Fruit fly (Drosophila melanogaster): Measurements from ENCODE around the gene Upf1.

DNA sequence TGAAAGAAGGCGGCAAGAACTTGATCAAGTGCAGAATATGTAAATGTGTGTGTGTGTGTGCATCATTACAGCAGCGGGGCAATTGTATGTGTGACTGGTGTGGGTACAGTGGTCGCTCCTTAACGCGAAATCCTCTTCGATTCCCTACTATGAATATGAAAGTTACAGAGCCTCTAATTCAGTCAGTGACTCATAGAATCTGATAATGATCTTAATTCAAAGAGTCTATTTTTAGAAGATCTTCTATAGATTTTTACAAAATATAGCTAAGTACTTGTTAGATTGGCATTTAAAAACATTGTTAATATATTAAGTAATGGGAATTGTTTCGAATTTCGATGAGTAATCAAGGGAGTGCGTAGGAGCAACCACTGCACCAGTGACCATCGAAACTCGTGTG, 22.7 kb downstream of the Upf1 start:
- TF ChIP-seq CG33017 (tag; optimal IDR thresholded peaks at IDR 0.05) (no peak), Crg-1 (GFP tag; optimal IDR thresholded peaks at IDR 0.05) (no peak), CG12768 (GFP tag; optimal IDR thresholded peaks at IDR 0.05) (no peak), bab1 (GFP tag; optimal IDR thresholded peaks at IDR 0.05) (no peak), cic (GFP tag; optimal IDR thresholded peaks at IDR 0.05) (no peak), tj (GFP tag; optimal IDR thresholded peaks at IDR 0.05) (no peak), Mnt (GFP tag; optimal IDR thresholded peaks at IDR 0.05) (no peak), CG7045 (GFP tag; optimal IDR thresholded peaks at IDR 0.05) (no peak), cnc (optimal IDR thresholded peaks at IDR 0.05) (no peak), ovo (GFP tag; optimal IDR thresholded peaks at IDR 0.05) (no peak), toe (GFP tag; optimal IDR thresholded peaks at IDR 0.05) (no peak), Clk (GFP tag; optimal IDR thresholded peaks at IDR 0.05) (no peak)
